Fruit fly (Drosophila melanogaster): ENCODE results near the gene His4r.

His4r gene

DNA sequence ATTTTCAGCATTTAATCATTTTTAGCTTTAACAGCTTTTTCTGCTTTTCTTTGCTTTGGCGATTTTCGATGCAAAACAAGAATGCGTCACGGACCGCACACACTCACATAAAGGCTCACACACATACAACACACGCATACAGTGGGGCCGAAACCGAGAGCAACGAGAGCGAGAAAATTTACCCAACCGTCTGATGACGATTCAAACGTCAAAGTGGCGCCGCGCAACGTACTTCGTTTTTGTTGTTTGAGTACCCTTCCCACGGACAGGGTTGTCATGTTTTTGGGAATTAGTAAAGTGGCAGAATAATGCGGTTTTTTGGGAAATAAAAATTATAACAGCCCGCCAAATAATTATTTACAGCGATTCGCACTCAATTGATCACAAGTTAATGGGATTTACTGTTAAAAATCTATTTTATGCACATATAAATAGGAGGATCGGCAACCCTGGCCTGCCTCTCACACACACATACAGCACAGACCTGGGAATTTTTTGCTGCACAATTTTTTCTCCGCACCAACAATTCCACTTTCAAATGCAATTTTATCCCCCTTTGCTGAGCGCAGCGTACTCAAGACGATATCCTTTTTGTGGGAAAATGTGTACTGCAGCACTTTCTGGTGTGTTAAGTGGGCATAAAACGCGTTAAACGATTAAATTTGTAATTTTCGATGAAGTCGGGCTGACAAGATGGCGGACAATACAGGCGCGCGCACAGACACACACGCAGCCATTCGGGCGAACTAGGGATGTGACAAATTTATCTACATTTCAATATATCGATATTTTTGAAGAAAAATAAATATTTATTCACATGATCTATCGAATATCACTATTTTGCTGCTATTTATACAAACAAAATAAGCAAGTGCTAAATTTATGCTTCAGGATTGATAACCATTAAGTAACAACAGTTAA lies 29.7 kb downstream of the His4r start (continued):
- TF ChIP-seq pros (GFP tag; optimal IDR thresholded peaks at IDR 0.05) (peak; percentile 64), dm (GFP tag; optimal IDR thresholded peaks at IDR 0.05) (peak; percentile 66), jing (GFP tag; optimal IDR thresholded peaks at IDR 0.05) (peak; percentile 75), CG12071 (GFP tag; optimal IDR thresholded peaks at IDR 0.05) (peak; percentile 91), CG14014 (GFP tag; IDR thresholded peaks at IDR 0.05) (peak; percentile 94), usp (GFP tag; optimal IDR thresholded peaks at IDR 0.05) (no peak), chif (GFP tag; optimal IDR thresholded peaks at IDR 0.05) (peak; percentile 91 to 93), Dip2 (GFP tag; IDR thresholded peaks at IDR 0.05) (no peak), CG9727 (GFP tag; optimal IDR thresholded peaks at IDR 0.05) (peak; percentile 95), otp (GFP tag; IDR thresholded peaks at IDR 0.05) (peak; percentile 89), pzg (GFP tag; optimal IDR thresholded peaks at IDR 0.05) (peak; percentile 43), CG14965 (GFP tag; optimal IDR thresholded peaks at IDR 0.05; ENCODE audit: borderline replicate concordance) (peak; percentile 41), run (tag; optimal IDR thresholded peaks at IDR 0.05) (peak; percentile 89), CG6765 (GFP tag; optimal IDR thresholded peaks at IDR 0.05) (peak; percentile 94), h (optimal IDR thresholded peaks at IDR 0.05) (no peak), CG13287 (GFP tag; IDR thresholded peaks at IDR 0.05; ENCODE audit: partially characterized antibody) (peak; percentile 65), CG17328 (GFP tag; IDR thresholded peaks at IDR 0.05) (peak; percentile 94), Mad (GFP tag; optimal IDR thresholded peaks at IDR 0.05) (peak; percentile 89), Sox100B (GFP tag; optimal IDR thresholded peaks at IDR 0.05) (peak; percentile 89), Gsc (GFP tag; IDR thresholded peaks at IDR 0.05) (no peak), fru (optimal IDR thresholded peaks at IDR 0.05) (no peak), cg (GFP tag; optimal IDR thresholded peaks at IDR 0.05) (peak; percentile 92), chn (GFP tag; optimal IDR thresholded peaks at IDR 0.05) (peak; percentile 93), dpn (GFP tag; optimal IDR thresholded peaks at IDR 0.05) (peak; percentile 87 to 95), D (optimal IDR thresholded peaks at IDR 0.05) (no peak), D (GFP tag; optimal IDR thresholded peaks at IDR 0.05) (peak; percentile 91), CG18764 (GFP tag; optimal IDR thresholded peaks at IDR 0.05) (peak; percentile 81), D19B (GFP tag; optimal IDR thresholded peaks at IDR 0.05) (peak; percentile 77), Stat92E (GFP tag; optimal IDR thresholded peaks at IDR 0.05) (peak in 1 of 3 experiments; percentile 66), caup (GFP tag; optimal IDR thresholded peaks at IDR 0.05; ENCODE audit: severe bottlenecking) (peak; percentile 94), CG2889 (GFP tag; IDR thresholded peaks at IDR 0.05) (peak; percentile 84), HHEX (GFP tag; optimal IDR thresholded peaks at IDR 0.05) (peak; percentile 94), CG6683 (GFP tag; optimal IDR thresholded peaks at IDR 0.05) (peak; percentile 86), CG8388 (GFP tag; optimal IDR thresholded peaks at IDR 0.05) (peak; percentile 91), CG10321 (GFP tag; IDR thresholded peaks at IDR 0.05) (peak; percentile 70), rib (GFP tag; IDR thresholded peaks at IDR 0.05) (peak; percentile 86), pb (GFP tag; optimal IDR thresholded peaks at IDR 0.05) (peak; percentile 86), CG5245 (GFP tag; optimal IDR thresholded peaks at IDR 0.05) (peak; percentile 71), repo (GFP tag; optimal IDR thresholded peaks at IDR 0.05) (peak; percentile 86), YL-1 (GFP tag; optimal IDR thresholded peaks at IDR 0.05) (peak; percentile 98), lov (optimal IDR thresholded peaks at IDR 0.05) (no peak), lov (GFP tag; IDR thresholded peaks at IDR 0.05) (peak; percentile 87), dmrt99B (tag; optimal IDR thresholded peaks at IDR 0.05) (peak; percentile 94), Side (GFP tag; optimal IDR thresholded peaks at IDR 0.05) (peak; percentile 97), CrebB (tag; optimal IDR thresholded peaks at IDR 0.05) (peak; percentile 90), CG3281 (GFP tag; optimal IDR thresholded peaks at IDR 0.05) (peak; percentile 96), HLH54F (GFP tag; optimal IDR thresholded peaks at IDR 0.05) (peak; percentile 89), maf-S (GFP tag; optimal IDR thresholded peaks at IDR 0.05) (peak; percentile 86), Bteb2 (GFP tag; optimal IDR thresholded peaks at IDR 0.05) (peak; percentile 91), CG9437 (GFP tag; optimal IDR thresholded peaks at IDR 0.05) (no peak)
